Worm (Caenorhabditis elegans): ENCODE results near the gene ZK180.8.

DNA sequence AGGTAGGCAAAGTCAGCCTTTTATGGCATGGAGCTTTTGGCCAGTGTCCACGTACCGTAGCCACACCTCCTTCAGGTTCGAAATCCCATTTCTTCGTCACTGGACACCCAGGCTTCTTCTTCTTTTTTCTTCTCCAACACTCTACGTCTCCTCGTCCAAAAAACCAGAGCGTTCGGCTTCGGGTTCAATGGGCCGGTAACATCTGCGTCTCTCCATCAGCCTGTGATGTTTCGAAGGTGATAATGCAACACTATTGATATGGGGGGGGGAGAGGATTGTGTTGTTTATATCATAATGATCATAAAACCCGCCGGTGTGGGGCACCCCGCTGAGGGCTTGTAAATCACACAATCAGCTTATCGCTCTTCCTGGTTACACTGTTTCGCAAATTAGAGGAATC is 13.4 kb upstream of the ZK180.8 start, which contains the start of gene ZK180.6:
- TF ChIP-seq ama-1 (optimal IDR thresholded peaks at IDR 0.05): no peak
- no peak for TF ChIP-seq sea-1 (GFP tag; conservative IDR thresholded peaks at IDR 0.05)

All from whole organism, early embryonic.